Fruit fly (Drosophila melanogaster) whole organism, embryonic: ENCODE results near the gene Cpr78Cb.
A peak's percentile ranks its signal among the peaks of the same experiment; 100 is the strongest.

Source experiments
- Atf3 ChIP-seq: fragments of 200-800 bp; sonication (Bioruptor generic); optimal IDR thresholded peaks from 3 replicates; lab custom pipeline; 2016; ENCODE audit warnings: missing biosample characterization, missing genetic modification characterization
- CG11093 ChIP-seq: fragments of 200-800 bp; sonication (Bioruptor generic); IDR thresholded peaks from 3 replicates; pipeline ENCODE4 v1.3.6; 2022; ENCODE audit warnings: missing biosample characterization, missing genetic modification characterization
- CG13424 ChIP-seq: fragments of 200-800 bp; sonication (Bioruptor generic); optimal IDR thresholded peaks from 2 replicates; lab custom pipeline; 2019; ENCODE audit warnings: missing biosample characterization, mild to moderate bottlenecking, missing genetic modification characterization, moderate library complexity
- CG18599 ChIP-seq: fragments of 200-800 bp; sonication (Bioruptor generic); optimal IDR thresholded peaks from 3 replicates; lab custom pipeline; 2017; ENCODE audit warnings: missing biosample characterization, missing genetic modification characterization, mild to moderate bottlenecking, moderate library complexity, missing genetic modification reagents
- CG3163 ChIP-seq: fragments of 200-800 bp; sonication (Bioruptor generic); optimal IDR thresholded peaks from 3 replicates; lab custom pipeline; 2016; ENCODE audit warnings: missing biosample characterization, missing genetic modification characterization
- CG32767 ChIP-seq: fragments of 200-800 bp; sonication (Bioruptor generic); IDR thresholded peaks from 2 replicates; pipeline ENCODE4 v1.3.6; 2022; ENCODE audit warnings: missing biosample characterization, missing genetic modification characterization
- CG4730 ChIP-seq: fragments of 200-800 bp; sonication (Bioruptor generic); IDR thresholded peaks from 2 replicates; pipeline ENCODE4 v1.3.6; 2022; ENCODE audit warnings: missing biosample characterization, missing genetic modification characterization
- CG7839 ChIP-seq: fragments of 200-800 bp; sonication (Bioruptor generic); optimal IDR thresholded peaks from 3 replicates; lab custom pipeline; 2018; ENCODE audit warnings: missing biosample characterization, mild to moderate bottlenecking, missing genetic modification characterization, moderate library complexity
- CG7928 ChIP-seq: fragments of 200-800 bp; sonication (Bioruptor generic); optimal IDR thresholded peaks from 2 replicates; lab custom pipeline; 2017; ENCODE audit warnings: missing biosample characterization, mild to moderate bottlenecking, missing genetic modification characterization
- Deaf1 ChIP-seq: fragments of 200-800 bp; optimal IDR thresholded peaks from 3 replicates; lab custom pipeline; 2019; ENCODE audit warnings: missing biosample characterization, mild to moderate bottlenecking, missing genetic modification characterization, moderate library complexity
- Dek ChIP-seq: fragments of 200-800 bp; sonication (Bioruptor generic); optimal IDR thresholded peaks from 3 replicates; lab custom pipeline; 2019; ENCODE audit warnings: missing biosample characterization, mild to moderate bottlenecking, missing genetic modification characterization, moderate library complexity
- HLH4C ChIP-seq: fragments of 200-800 bp; sonication (Bioruptor generic); IDR thresholded peaks from 3 replicates; pipeline ENCODE4 v1.3.6; 2022; ENCODE audit warnings: missing biosample characterization, missing genetic modification characterization; ENCODE audit not compliant: partially characterized antibody
- Hsf ChIP-seq: fragments of 200-800 bp; sonication (Bioruptor generic); optimal IDR thresholded peaks from 3 replicates; lab custom pipeline; 2016; ENCODE audit warnings: missing biosample characterization, missing genetic modification characterization
- MBD-R2 ChIP-seq: fragments of 200-800 bp; sonication (Bioruptor generic); IDR thresholded peaks from 2 replicates; pipeline ENCODE4 v1.3.6; 2022; ENCODE audit warnings: missing biosample characterization, missing genetic modification characterization
- MESR4 ChIP-seq: fragments of 200-800 bp; sonication (Bioruptor generic); optimal IDR thresholded peaks from 2 replicates; lab custom pipeline; 2018; ENCODE audit warnings: missing biosample characterization, mild to moderate bottlenecking, missing genetic modification characterization, moderate library complexity
- Max ChIP-seq: fragments of 200-800 bp; sonication (Bioruptor generic); optimal IDR thresholded peaks from 2 replicates; lab custom pipeline; 2016; ENCODE audit warnings: missing biosample characterization, mild to moderate bottlenecking, missing genetic modification characterization
- Myb ChIP-seq: fragments of 200-800 bp; sonication (Bioruptor generic); optimal IDR thresholded peaks from 2 replicates; lab custom pipeline; 2016; ENCODE audit warnings: missing biosample characterization, missing genetic modification characterization
- NC2β ChIP-seq: fragments of 200-800 bp; sonication (Bioruptor generic); optimal IDR thresholded peaks from 2 replicates; lab custom pipeline; 2016; ENCODE audit warnings: missing biosample characterization, missing genetic modification characterization
- PHDP ChIP-seq: fragments of 200-800 bp; sonication (Bioruptor generic); optimal IDR thresholded peaks from 3 replicates; lab custom pipeline; 2018; ENCODE audit warnings: missing biosample characterization, mild to moderate bottlenecking, missing genetic modification characterization, moderate library complexity
- Tbp ChIP-seq: fragments of >200 bp; optimal IDR thresholded peaks from 2 replicates; lab custom pipeline; 2018; ENCODE audit warnings: missing biosample characterization, missing genetic modification characterization
- Trl ChIP-seq, 3 experiments: fragments of >200 bp in 2 of 3; fragments of 200-800 bp in 1 of 3; sonication (Bioruptor generic) in 1 of 3; optimal IDR thresholded peaks; 2 replicates in 1 of 3; 3 replicates in 2 of 3; lab custom pipeline; 2016 to 2017; ENCODE audit warnings: missing biosample characterization in 1 of 3, missing genetic modification characterization in 1 of 3
- abd-A ChIP-seq: fragments of 200-800 bp; sonication (Bioruptor generic); optimal IDR thresholded peaks from 3 replicates; lab custom pipeline; 2019; ENCODE audit warnings: missing biosample characterization, mild to moderate bottlenecking, missing genetic modification characterization, moderate library complexity
- chinmo ChIP-seq: fragments of 200-800 bp; sonication (Bioruptor generic); IDR thresholded peaks from 4 replicates; pipeline ENCODE4 v1.3.6; 2022; ENCODE audit warnings: missing biosample characterization, missing genetic modification characterization; ENCODE audit not compliant: partially characterized antibody
- ftz-f1 ChIP-seq: fragments of 200-800 bp; sonication (Bioruptor generic); optimal IDR thresholded peaks from 2 replicates; lab custom pipeline; 2016; ENCODE audit warnings: missing biosample characterization, missing genetic modification characterization
- gsb-n ChIP-seq: fragments of 200-800 bp; sonication (Bioruptor generic); optimal IDR thresholded peaks from 3 replicates; lab custom pipeline; 2018; ENCODE audit warnings: missing biosample characterization, mild to moderate bottlenecking, missing genetic modification characterization
- ken ChIP-seq: fragments of 200-800 bp; sonication (Bioruptor generic); IDR thresholded peaks from 3 replicates; pipeline ENCODE4 v1.3.6; 2022; ENCODE audit warnings: missing biosample characterization, missing genetic modification characterization
- lola ChIP-seq, 3 experiments: fragments of >200 bp in 2 of 3; fragments of 200-800 bp in 1 of 3; sonication (Bioruptor generic) in 1 of 3; optimal IDR thresholded peaks; 2 replicates each; lab custom pipeline; 2017 to 2019; ENCODE audit warnings: missing biosample characterization in 3 of 3, missing genetic modification characterization in 3 of 3, mild to moderate bottlenecking in 1 of 3, moderate library complexity in 1 of 3
- nerfin-2 ChIP-seq: fragments of 200-800 bp; sonication (Bioruptor generic); IDR thresholded peaks from 2 replicates; pipeline ENCODE4 v1.3.6; 2022; ENCODE audit warnings: missing biosample characterization, missing genetic modification characterization; ENCODE audit not compliant: partially characterized antibody
- nmo ChIP-seq: fragments of 200-800 bp; sonication (Bioruptor generic); optimal IDR thresholded peaks from 2 replicates; lab custom pipeline; 2018; ENCODE audit warnings: missing biosample characterization, mild to moderate bottlenecking, missing genetic modification characterization, moderate library complexity
- onecut ChIP-seq: fragments of 200-800 bp; sonication (Bioruptor generic); IDR thresholded peaks from 2 replicates; pipeline ENCODE4 v1.3.6; 2022; ENCODE audit warnings: missing biosample characterization, missing genetic modification characterization
- pan ChIP-seq, 4 experiments: fragments of >200 bp in 3 of 4; fragments of 200-800 bp in 1 of 4; sonication (Bioruptor generic) in 1 of 4; optimal IDR thresholded peaks in 3 of 4; IDR thresholded peaks in 1 of 4; 2 replicates each; pipeline versions ENCODE4 v1.3.6 to Lab custom; 2017 to 2022; ENCODE audit warnings: missing biosample characterization in 2 of 4, missing genetic modification characterization in 2 of 4, mixed read lengths in 1 of 4
- peb ChIP-seq: fragments of 200-800 bp; sonication (Bioruptor generic); IDR thresholded peaks from 2 replicates; pipeline ENCODE4 v1.3.6; 2022; ENCODE audit warnings: missing biosample characterization, missing genetic modification characterization
- seq ChIP-seq: fragments of 200-800 bp; sonication (Bioruptor generic); IDR thresholded peaks from 2 replicates; pipeline ENCODE4 v1.3.6; 2022; ENCODE audit warnings: missing biosample characterization, missing genetic modification characterization
- sim ChIP-seq: fragments of 200-800 bp; sonication (Bioruptor generic); IDR thresholded peaks from 2 replicates; pipeline ENCODE4 v1.3.6; 2022; ENCODE audit warnings: missing biosample characterization, missing genetic modification characterization
- so ChIP-seq: fragments of 200-800 bp; sonication (Bioruptor generic); IDR thresholded peaks from 3 replicates; pipeline ENCODE4 v1.3.6; 2022; ENCODE audit warnings: missing biosample characterization, missing genetic modification characterization
- toy ChIP-seq: fragments of 200-800 bp; sonication (Bioruptor generic); IDR thresholded peaks from 2 replicates; pipeline ENCODE4 v1.3.6; 2022; ENCODE audit warnings: missing biosample characterization, missing genetic modification characterization

The Cpr78Cb gene

DNA sequence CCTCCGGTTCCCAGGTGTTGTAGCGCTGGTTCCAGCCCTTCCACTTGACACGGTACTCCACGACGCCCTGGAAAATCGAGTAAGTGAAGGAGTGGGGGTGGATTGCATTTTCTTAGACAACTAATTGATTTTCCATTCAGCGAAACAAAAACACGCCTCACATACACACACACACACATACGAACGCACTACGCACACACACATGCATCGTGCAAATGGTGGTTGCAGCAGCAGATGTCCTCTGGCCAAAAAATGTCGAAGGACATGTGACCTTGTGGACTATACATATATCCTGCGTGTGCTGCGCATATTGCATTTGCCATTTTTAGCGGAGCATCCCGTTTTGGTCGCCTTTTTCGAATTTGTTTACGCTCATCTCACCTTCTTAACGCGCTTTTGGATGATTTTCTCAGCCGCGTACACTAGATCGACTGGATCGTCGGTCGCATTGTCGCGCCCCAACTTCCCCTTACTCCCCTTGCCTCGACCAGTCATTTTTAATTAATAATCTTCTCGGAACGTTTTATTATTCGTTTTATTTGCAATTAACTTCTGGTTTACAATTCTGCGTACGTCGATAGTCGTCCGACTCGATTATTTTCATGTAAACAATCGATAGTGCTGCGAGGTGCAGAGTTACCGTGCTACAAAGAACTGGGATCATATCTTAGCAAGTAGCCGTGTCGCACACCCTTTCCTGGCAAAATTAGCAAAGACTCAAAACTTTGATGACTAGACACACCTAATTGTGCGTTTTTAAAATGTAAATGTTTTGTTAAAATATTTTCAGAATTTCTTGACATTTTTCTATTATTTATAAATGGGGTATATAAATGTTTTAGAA, 23.3 kb downstream of the Cpr78Cb start, which contains the start of gene Pc (continued):
- peak; percentile 80 for TF ChIP-seq MBD-R2 (GFP tag; lab: Robert Waterston, UW)
- no peak for TF ChIP-seq CG11093 (GFP tag; lab: Robert Waterston, UW)
- no peak for TF ChIP-seq CG32767 (GFP tag; lab: Robert Waterston, UW)
- TF ChIP-seq nmo (GFP tag; lab: Kevin White, UChicago), result peak; percentile 67
- TF ChIP-seq lola (GFP tag; optimal IDR thresholded peaks at IDR 0.05; lab: Kevin White, UChicago), result peak in 1 of 3 experiments; percentile 20
- no peak for TF ChIP-seq toy
- TF ChIP-seq Myb (GFP tag; lab: Kevin White, UChicago), result peak; percentile 73
- no peak for TF ChIP-seq so (GFP tag; lab: Robert Waterston, UW)
- TF ChIP-seq Dek, result peak; percentile 39
- TF ChIP-seq Hsf, result no peak
- no peak for TF ChIP-seq pan (optimal IDR thresholded peaks at IDR 0.05; lab: Kevin White, UChicago)
- TF ChIP-seq pan (GFP tag; optimal IDR thresholded peaks at IDR 0.05 in 1 of 2, IDR thresholded peaks at IDR 0.05 in 1 of 2), result no peak
- peak; percentile 30 for TF ChIP-seq Max
- TF ChIP-seq ken (GFP tag; lab: Robert Waterston, UW), result no peak
- TF ChIP-seq NC2β (GFP tag; lab: Kevin White, UChicago), result peak; percentile 38
- TF ChIP-seq ftz-f1 (GFP tag; lab: Kevin White, UChicago), result peak; percentile 25
- no peak for TF ChIP-seq Atf3 (GFP tag; lab: Kevin White, UChicago)
- peak; percentile 5 for TF ChIP-seq CG13424
- peak; percentile 23 for TF ChIP-seq gsb-n (tag; lab: Kevin White, UChicago)
- TF ChIP-seq onecut (GFP tag; lab: Robert Waterston, UW), result peak; percentile 18; the same call in 1 of the 2 replicates
- peak; percentile 84 for TF ChIP-seq nerfin-2 (GFP tag; lab: Robert Waterston, UW)
- TF ChIP-seq CG4730 (GFP tag; lab: Robert Waterston, UW), result no peak
- peak; percentile 9 for TF ChIP-seq CG7839 (tag; lab: Kevin White, UChicago)
- peak; percentile 86 for TF ChIP-seq HLH4C (GFP tag; lab: Robert Waterston, UW)
- TF ChIP-seq Tbp (GFP tag; lab: Kevin White, UChicago), result no peak

DNA sequence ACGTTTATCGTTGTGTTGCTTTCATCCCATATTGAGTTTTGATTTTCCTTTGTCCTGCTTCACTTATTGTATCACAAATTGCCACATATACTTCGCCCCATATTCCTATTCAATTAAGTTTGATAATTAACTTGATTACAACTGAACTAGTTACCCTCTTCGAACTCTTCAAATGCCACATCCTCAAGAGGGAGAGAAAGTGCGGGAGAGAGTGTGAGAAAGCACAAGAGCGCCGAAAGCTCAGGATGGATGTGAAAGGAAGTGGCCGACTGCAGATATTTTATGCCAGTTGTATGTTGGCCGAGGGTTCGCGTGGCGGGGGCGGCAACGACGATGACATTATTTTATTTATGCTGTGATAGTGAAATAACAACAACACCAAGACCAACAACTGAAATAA, 24.2 kb downstream of the Cpr78Cb start, which contains the start of gene Rab26:
TSS of gene Rab26 (plus strand) at position 301 of the 400 bp plus-strand sequence.
- TF ChIP-seq seq (peak; percentile 15; the same call in 1 of the 2 replicates), sim (0 out of 2 replicates have a peak, but pooled peaks have one; percentile 29), chinmo (GFP tag; lab: Robert Waterston, UW) (0 out of 4 replicates have a peak, but pooled peaks have one; percentile 12), Trl (optimal IDR thresholded peaks at IDR 0.05; lab: Kevin White, UChicago) (peak; percentile 13 to 30), Trl (GFP tag; optimal IDR thresholded peaks at IDR 0.05; lab: Kevin White, UChicago) (no peak), CG7928 (GFP tag; lab: Kevin White, UChicago) (no peak)

DNA sequence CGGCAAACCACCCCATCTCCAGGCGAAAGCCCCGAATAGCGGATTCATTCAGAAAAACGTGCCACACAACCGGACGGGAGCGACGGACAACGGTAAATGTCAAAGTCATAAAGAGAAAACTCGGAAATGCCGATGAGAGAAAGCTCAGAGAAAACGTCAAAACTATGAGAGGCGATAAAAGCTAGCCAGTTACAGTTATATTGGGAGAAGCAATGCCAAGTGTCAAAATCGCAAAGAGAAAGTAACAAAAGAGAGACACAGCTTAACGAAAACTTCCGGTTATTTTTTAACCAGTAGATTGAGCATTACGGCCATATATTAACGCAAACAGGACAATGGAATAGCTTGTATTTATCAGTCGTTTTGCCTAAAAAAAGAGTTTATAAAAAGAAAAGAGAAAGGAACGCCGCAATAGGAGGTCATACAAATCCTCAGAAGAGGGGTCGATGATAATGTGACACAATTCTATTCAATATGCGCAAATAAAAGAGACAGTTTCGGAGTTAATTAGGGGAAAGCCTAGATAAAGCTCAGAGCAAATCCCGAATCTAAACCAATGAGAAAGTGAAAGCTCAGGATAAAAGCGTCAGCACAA, 25.1 kb downstream of the Cpr78Cb start:
- TF ChIP-seq PHDP (tag; lab: Kevin White, UChicago) (no peak), peb (GFP tag; lab: Robert Waterston, UW) (no peak), abd-A (tag; lab: Kevin White, UChicago) (peak; percentile 89), CG18599 (GFP tag; lab: Kevin White, UChicago) (peak; percentile 57), MESR4 (no peak), CG3163 (GFP tag; lab: Kevin White, UChicago) (peak; percentile 78), Deaf1 (tag; lab: Kevin White, UChicago) (no peak), Trl (optimal IDR thresholded peaks at IDR 0.05; lab: Kevin White, UChicago) (peak; percentile 54 to 80), Trl (GFP tag; optimal IDR thresholded peaks at IDR 0.05; lab: Kevin White, UChicago) (no peak)
